Worm (Caenorhabditis elegans): Measurements from ENCODE around the gene F11A5.18.

The F11A5.18 gene

DNA sequence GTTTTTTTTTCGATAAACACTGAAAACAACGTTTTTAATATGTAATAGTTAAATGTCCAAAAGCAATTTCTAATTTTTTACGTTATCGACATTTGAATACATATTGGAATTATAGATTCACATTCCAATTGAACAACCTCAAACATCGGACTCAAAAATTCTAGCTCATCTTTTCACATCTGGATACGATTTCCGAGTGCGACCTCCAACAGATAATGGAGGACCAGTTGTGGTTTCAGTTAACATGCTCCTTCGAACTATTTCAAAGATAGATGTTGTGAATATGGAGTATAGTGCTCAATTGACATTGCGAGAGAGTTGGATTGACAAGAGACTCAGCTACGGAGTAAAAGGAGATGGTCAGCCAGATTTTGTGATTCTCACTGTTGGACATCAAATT, 17.3 kb downstream of the F11A5.18 start:
- TF ChIP-seq unc-42 (tag; optimal IDR thresholded peaks at IDR 0.05) (no peak), nfya-1 (tag; optimal IDR thresholded peaks at IDR 0.05) (no peak), sox-2 (GFP tag; IDR thresholded peaks at IDR 0.05) (no peak), ceh-2 (tag; optimal IDR thresholded peaks at IDR 0.05) (no peak), pha-2 (tag; optimal IDR thresholded peaks at IDR 0.05) (no peak), syd-9 (tag; optimal IDR thresholded peaks at IDR 0.05) (no peak), dve-1 (tag; optimal IDR thresholded peaks at IDR 0.05) (no peak), sdc-2 (tag; optimal IDR thresholded peaks at IDR 0.05) (no peak), unc-86 (tag; optimal IDR thresholded peaks at IDR 0.05) (no peak), tbx-7 (tag; optimal IDR thresholded peaks at IDR 0.05) (no peak), sox-4 (tag; optimal IDR thresholded peaks at IDR 0.05) (no peak), nhr-232 (tag; optimal IDR thresholded peaks at IDR 0.05) (no peak), ceh-24 (tag; optimal IDR thresholded peaks at IDR 0.05) (no peak), elt-4 (tag; optimal IDR thresholded peaks at IDR 0.05) (no peak), ttx-3 (tag; optimal IDR thresholded peaks at IDR 0.05) (no peak), pros-1 (tag; optimal IDR thresholded peaks at IDR 0.05) (no peak), elt-2 (tag; optimal IDR thresholded peaks at IDR 0.05) (no peak)

DNA sequence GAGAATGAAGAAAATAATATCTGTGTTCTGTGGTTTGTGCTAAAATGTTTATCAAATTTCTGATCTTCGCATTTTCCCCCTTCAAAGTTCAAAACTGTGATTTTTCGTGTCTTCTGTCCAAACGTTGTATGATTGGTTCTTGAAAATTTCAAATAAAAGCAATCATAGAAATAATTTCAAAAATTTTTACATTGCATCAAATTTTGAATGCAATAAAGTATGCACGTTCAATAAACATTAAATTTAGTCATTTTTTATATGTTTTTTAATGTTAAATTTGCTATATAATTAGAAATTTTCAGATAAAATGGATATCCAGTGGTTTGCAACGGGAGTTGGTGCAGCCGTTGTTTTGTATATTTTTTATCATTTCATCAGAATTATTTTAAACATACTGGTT, 21.3 kb downstream of the F11A5.18 start, which contains the start of gene stdh-2:
Gene stdh-2, plus strand, starts transcription at position 301 of the 400 bp plus-strand sequence.
- TF ChIP-seq pag-3 (tag; optimal IDR thresholded peaks at IDR 0.05; ENCODE audit: borderline replicate concordance) (no peak), hlh-6 (tag; optimal IDR thresholded peaks at IDR 0.05) (no peak), ttx-3 (tag; optimal IDR thresholded peaks at IDR 0.05) (no peak), ceh-14 (tag; optimal IDR thresholded peaks at IDR 0.05) (no peak), ceh-48 (tag; optimal IDR thresholded peaks at IDR 0.05) (no peak), dve-1 (tag; optimal IDR thresholded peaks at IDR 0.05) (no peak), ceh-24 (tag; optimal IDR thresholded peaks at IDR 0.05) (no peak), elt-4 (tag; optimal IDR thresholded peaks at IDR 0.05) (no peak), nhr-232 (tag; optimal IDR thresholded peaks at IDR 0.05) (no peak), hlh-15 (tag; optimal IDR thresholded peaks at IDR 0.05) (no peak), ceh-34 (tag; optimal IDR thresholded peaks at IDR 0.05) (no peak), madf-2 (tag; optimal IDR thresholded peaks at IDR 0.05) (no peak), hlh-13 (GFP tag; optimal IDR thresholded peaks at IDR 0.05) (no peak)

DNA sequence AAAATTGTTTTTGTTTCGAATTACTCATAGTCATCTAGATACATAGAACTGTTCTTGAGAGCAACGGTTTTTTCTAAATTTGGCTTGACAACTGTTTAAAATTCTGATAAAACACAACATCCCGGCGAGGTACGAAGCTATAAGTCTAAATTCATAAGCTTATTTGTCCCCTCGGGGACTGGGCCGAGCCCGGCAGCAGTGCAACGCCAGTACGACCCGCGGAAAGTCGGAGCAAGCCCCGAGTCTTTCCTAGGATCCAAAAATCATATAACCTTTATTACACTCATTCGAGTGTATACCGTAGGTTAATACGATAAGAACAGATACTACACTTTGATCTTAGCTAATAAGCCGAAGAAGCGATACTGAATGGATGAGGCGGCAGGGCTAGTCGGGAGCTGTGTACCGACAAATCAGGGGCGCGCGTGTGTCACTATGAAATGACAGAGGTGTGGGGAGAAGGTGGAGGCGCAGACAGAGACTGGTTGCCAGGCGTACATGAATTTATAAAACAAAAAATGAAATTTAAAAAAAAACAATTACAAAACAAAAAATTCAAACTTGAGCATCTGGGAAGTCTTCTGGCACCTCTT, 22.9 kb downstream of the F11A5.18 start:
- no peak for TF ChIP-seq C08G9.2 (tag; optimal IDR thresholded peaks at IDR 0.05)
- no peak for TF ChIP-seq C38D4.7 (GFP tag; optimal IDR thresholded peaks at IDR 0.05)
- no peak for TF ChIP-seq nhr-232 (tag; optimal IDR thresholded peaks at IDR 0.05)
- no peak for TF ChIP-seq madf-2 (tag; optimal IDR thresholded peaks at IDR 0.05)
- no peak for TF ChIP-seq ceh-14 (tag; optimal IDR thresholded peaks at IDR 0.05)
- TF ChIP-seq che-1 (tag; optimal IDR thresholded peaks at IDR 0.05) = no peak
- TF ChIP-seq ceh-30 (tag; optimal IDR thresholded peaks at IDR 0.05) = no peak
- TF ChIP-seq rnt-1 (tag; optimal IDR thresholded peaks at IDR 0.05) = no peak
- TF ChIP-seq ama-1 (optimal IDR thresholded peaks at IDR 0.05) = no peak
- no peak for TF ChIP-seq ceh-6 (GFP tag; optimal IDR thresholded peaks at IDR 0.05)
- no peak for TF ChIP-seq ceh-2 (tag; optimal IDR thresholded peaks at IDR 0.05)
- no peak for TF ChIP-seq hlh-13 (GFP tag; optimal IDR thresholded peaks at IDR 0.05)
- TF ChIP-seq tbx-7 (tag; optimal IDR thresholded peaks at IDR 0.05) = no peak
- TF ChIP-seq unc-3 (GFP tag; conservative IDR thresholded peaks at IDR 0.05) = no peak
- TF ChIP-seq unc-3 (tag; optimal IDR thresholded peaks at IDR 0.05) = no peak

DNA sequence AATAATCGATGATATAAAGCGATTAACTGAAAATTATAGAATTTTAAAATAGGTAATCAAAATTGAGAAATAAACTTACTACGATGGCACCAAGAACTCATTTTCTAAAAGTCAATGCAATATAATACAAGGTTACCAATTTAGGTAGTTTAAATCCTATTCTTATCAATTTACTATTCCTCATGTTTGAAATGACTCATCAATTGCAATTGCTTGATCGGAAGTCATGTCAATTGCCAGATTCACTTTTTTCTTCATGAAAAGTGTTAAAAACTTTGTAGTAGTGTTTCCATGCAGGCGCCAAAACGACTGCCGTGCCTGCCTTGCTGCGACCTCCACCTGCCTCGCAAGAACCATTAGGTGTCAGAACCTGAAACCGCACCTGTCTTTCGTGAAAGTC, 23.9 kb downstream of the F11A5.18 start, which contains the start of gene F11A5.13:
Gene F11A5.13, minus strand, starts transcription at position 101 of the 400 bp plus-strand sequence.
- no peak for TF ChIP-seq elt-4 (tag; optimal IDR thresholded peaks at IDR 0.05)
- no peak for TF ChIP-seq fkh-10 (GFP tag; optimal IDR thresholded peaks at IDR 0.05)
- TF ChIP-seq ceh-22 (tag; optimal IDR thresholded peaks at IDR 0.05) = no peak
- TF ChIP-seq hlh-15 (tag; optimal IDR thresholded peaks at IDR 0.05) = no peak
- TF ChIP-seq sox-4 (tag; optimal IDR thresholded peaks at IDR 0.05) = no peak
- TF ChIP-seq unc-86 (tag; optimal IDR thresholded peaks at IDR 0.05) = no peak
- TF ChIP-seq pqm-1 (tag; optimal IDR thresholded peaks at IDR 0.05) = no peak
- no peak for TF ChIP-seq sdc-2 (tag; optimal IDR thresholded peaks at IDR 0.05)
- no peak for TF ChIP-seq ceh-34 (tag; optimal IDR thresholded peaks at IDR 0.05)
- no peak for TF ChIP-seq ceh-45 (GFP tag; IDR thresholded peaks at IDR 0.05)
- TF ChIP-seq hlh-8 (tag; optimal IDR thresholded peaks at IDR 0.05) = no peak
- no peak for TF ChIP-seq lin-11 (tag; optimal IDR thresholded peaks at IDR 0.05)
- TF ChIP-seq ceh-6 (GFP tag; optimal IDR thresholded peaks at IDR 0.05) = no peak
- TF ChIP-seq tbx-2 (tag; optimal IDR thresholded peaks at IDR 0.05) = no peak
- no peak for TF ChIP-seq F13H6.1 (tag; optimal IDR thresholded peaks at IDR 0.05)
- no peak for TF ChIP-seq dve-1 (tag; optimal IDR thresholded peaks at IDR 0.05)
